Worm (Caenorhabditis elegans): ENCODE measurements around the gene mdh-1.

The mdh-1 gene

DNA sequence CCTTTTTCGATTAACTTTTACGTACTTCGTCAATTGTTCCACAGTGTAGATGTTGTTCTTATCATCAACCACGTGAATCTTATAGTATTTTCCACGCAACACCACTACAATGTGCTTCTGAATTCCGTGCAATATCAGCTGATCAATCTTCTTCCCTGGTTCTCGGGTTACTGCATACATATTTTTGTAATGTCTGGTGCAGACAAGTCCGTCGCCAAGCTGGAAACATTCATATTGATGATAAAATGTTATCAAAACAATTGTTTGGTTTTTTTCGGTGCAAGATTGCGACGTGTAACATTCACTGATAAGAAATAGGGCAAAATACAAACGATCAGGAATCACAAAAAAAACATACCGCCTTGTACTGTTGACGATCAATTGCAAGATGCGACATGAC lies 23.8 kb downstream of the mdh-1 start:
- peak; percentile 65 for TF ChIP-seq nhr-80 (tag; optimal IDR thresholded peaks at IDR 0.05)
- no peak for TF ChIP-seq pbrm-1 (GFP tag; IDR thresholded peaks at IDR 0.05)

DNA sequence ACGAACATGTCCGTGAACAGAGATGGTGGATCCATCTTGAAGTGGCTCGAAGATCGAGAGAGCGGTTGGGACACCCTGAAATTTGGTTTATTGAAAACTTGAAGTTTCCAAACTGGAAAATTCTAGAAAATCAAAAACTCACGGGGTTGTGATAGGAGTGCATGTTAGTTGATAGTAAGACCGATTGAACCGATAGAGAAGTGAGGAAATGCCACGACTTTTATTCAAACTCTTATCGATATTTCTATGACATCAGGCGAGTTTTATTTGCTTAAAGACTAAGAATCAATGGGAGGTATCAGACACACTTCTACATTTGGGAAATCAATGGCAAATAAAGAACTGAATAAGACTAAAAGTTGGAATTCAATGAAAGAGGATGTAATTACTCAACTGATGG lies 27.5 kb downstream of the mdh-1 start, which contains the start of gene lec-10:
TSS of gene lec-10 (minus strand) at position 272 of the 400 bp plus-strand sequence.
- TF ChIP-seq hsf-1 (GFP tag; IDR thresholded peaks at IDR 0.05) (peak; percentile 60; the same call in 1 of the 2 replicates), F37B4.10 (GFP tag; IDR thresholded peaks at IDR 0.05) (no peak), dox-1 (GFP tag; IDR thresholded peaks at IDR 0.05) (0 out of 2 replicates have a peak, but pooled peaks have one; percentile 4), F10E7.11 (tag; optimal IDR thresholded peaks at IDR 0.05) (no peak), sdz-38 (tag; optimal IDR thresholded peaks at IDR 0.05) (no peak), hlh-12 (tag; optimal IDR thresholded peaks at IDR 0.05) (no peak), chd-7 (tag; optimal IDR thresholded peaks at IDR 0.05) (no peak), D2030.7 (GFP tag; IDR thresholded peaks at IDR 0.05) (no peak), nhr-120 (GFP tag; IDR thresholded peaks at IDR 0.05) (no peak), bed-1 (GFP tag; IDR thresholded peaks at IDR 0.05) (no peak), lin-26 (GFP tag; IDR thresholded peaks at IDR 0.05) (no peak), B0035.1 (tag; optimal IDR thresholded peaks at IDR 0.05) (no peak), lsl-1 (GFP tag; optimal IDR thresholded peaks at IDR 0.05) (no peak), atf-7 (tag; optimal IDR thresholded peaks at IDR 0.05) (peak; percentile 55), nhr-80 (tag; optimal IDR thresholded peaks at IDR 0.05) (peak; percentile 84)

DNA sequence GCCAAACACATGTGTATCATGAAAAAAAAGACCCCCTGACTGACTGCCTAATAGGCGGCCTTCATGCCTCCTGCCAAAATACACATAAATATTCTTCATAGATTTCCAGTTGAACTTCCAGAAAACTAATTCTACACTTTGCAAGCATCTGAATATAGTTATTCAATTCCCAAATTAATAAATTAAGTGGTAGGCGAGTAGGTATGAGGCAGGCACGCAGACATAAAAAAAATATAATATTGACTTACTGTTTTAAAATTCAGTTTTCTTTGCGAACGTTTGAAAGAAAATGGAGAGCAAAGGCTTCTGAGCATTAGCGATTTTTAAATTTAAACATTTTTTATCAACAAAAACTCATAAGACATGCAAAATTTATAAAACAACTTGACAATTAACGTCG lies 28.4 kb downstream of the mdh-1 start:
- no peak for TF ChIP-seq Y95B8A.8 (GFP tag; IDR thresholded peaks at IDR 0.05)
- no peak for TF ChIP-seq ekl-4 (GFP tag; IDR thresholded peaks at IDR 0.05)
- no peak for TF ChIP-seq sptf-2 (GFP tag; optimal IDR thresholded peaks at IDR 0.05)
- peak; percentile 22; the same call in 1 of the 2 replicates for TF ChIP-seq dox-1 (GFP tag; IDR thresholded peaks at IDR 0.05)
- 0 out of 2 replicates have a peak, but pooled peaks have one; percentile 7 for TF ChIP-seq Y56A3A.18 (GFP tag; IDR thresholded peaks at IDR 0.05)
- 0 out of 2 replicates have a peak, but pooled peaks have one; percentile 32 for TF ChIP-seq nfyb-1 (GFP tag; IDR thresholded peaks at IDR 0.05)
- TF ChIP-seq hmg-1.2 (GFP tag; IDR thresholded peaks at IDR 0.05), result no peak
- TF ChIP-seq zfh-2 (GFP tag; conservative IDR thresholded peaks at IDR 0.05), result no peak
- no peak for TF ChIP-seq F37B4.10 (GFP tag; IDR thresholded peaks at IDR 0.05)
- TF ChIP-seq nhr-80 (tag; optimal IDR thresholded peaks at IDR 0.05), result peak; percentile 6
- TF ChIP-seq T07F8.4 (tag; optimal IDR thresholded peaks at IDR 0.05), result no peak
- peak; percentile 26 for TF ChIP-seq nhr-90 (tag; optimal IDR thresholded peaks at IDR 0.05)
- TF ChIP-seq ztf-6 (GFP tag; IDR thresholded peaks at IDR 0.05), result no peak
- no peak for TF ChIP-seq ztf-18 (tag; optimal IDR thresholded peaks at IDR 0.05)
- no peak for TF ChIP-seq ztf-22 (GFP tag; optimal IDR thresholded peaks at IDR 0.05)
- no peak for TF ChIP-seq F52B5.7 (tag; optimal IDR thresholded peaks at IDR 0.05)
- TF ChIP-seq D2030.7 (GFP tag; IDR thresholded peaks at IDR 0.05), result no peak
- TF ChIP-seq cebp-2 (GFP tag; IDR thresholded peaks at IDR 0.05), result 0 out of 2 replicates have a peak, but pooled peaks have one; percentile 30
- TF ChIP-seq let-607 (tag; optimal IDR thresholded peaks at IDR 0.05), result peak in 1 of 2 experiments; percentile 48
- no peak for TF ChIP-seq sdz-38 (tag; optimal IDR thresholded peaks at IDR 0.05)
- TF ChIP-seq atf-7 (tag; optimal IDR thresholded peaks at IDR 0.05), result peak; percentile 10
- TF ChIP-seq madf-10 (tag; optimal IDR thresholded peaks at IDR 0.05), result peak; percentile 14
- TF ChIP-seq hmg-20 (GFP tag; IDR thresholded peaks at IDR 0.05), result no peak
- no peak for TF ChIP-seq nhr-27 (tag; optimal IDR thresholded peaks at IDR 0.05)
- 0 out of 2 replicates have a peak, but pooled peaks have one; percentile 26 for TF ChIP-seq Y53G8AR.9 (GFP tag; conservative IDR thresholded peaks at IDR 0.05)
- 0 out of 2 replicates have a peak, but pooled peaks have one; percentile 24 for TF ChIP-seq egl-44 (GFP tag; IDR thresholded peaks at IDR 0.05)
- no peak for TF ChIP-seq somi-1 (GFP tag; optimal IDR thresholded peaks at IDR 0.05)

Data from whole organism, young adult.